Worm (Caenorhabditis elegans): ENCODE results near the gene K06H7.7.

ce11 chrIII:8115877-8116276 lies 30.6 kb upstream of the K06H7.7 start:
- TF ChIP-seq ref-1 (GFP tag; conservative IDR thresholded peaks at IDR 0.05) (no peak), T22C8.4 (GFP tag; IDR thresholded peaks at IDR 0.05) (no peak), ztf-29 (GFP tag; IDR thresholded peaks at IDR 0.05) (no peak), klf-2 (GFP tag; conservative IDR thresholded peaks at IDR 0.05) (no peak), med-1 (GFP tag; optimal IDR thresholded peaks at IDR 0.05; ENCODE audit: insufficient read depth) (no peak), flt-1 (GFP tag; IDR thresholded peaks at IDR 0.05) (no peak), tab-1 (GFP tag; IDR thresholded peaks at IDR 0.05) (no peak)

Data from whole organism, midembryonic.